Worm (Caenorhabditis elegans) whole organism, L1 larva: ENCODE data around the gene rbm-42.

Source experiments
- C16A3.4 ChIP-seq: fragments of 150-350 bp; optimal IDR thresholded peaks from 2 replicates; lab custom pipeline; 2014; ENCODE audit warnings: missing biosample characterization, missing genetic modification characterization
- C34B4.2 ChIP-seq: sonication (generic microtip); optimal IDR thresholded peaks from 2 replicates; lab custom pipeline; 2017; ENCODE audit warnings: mild to moderate bottlenecking, missing genetic modification characterization, missing compliant biosample characterization
- F16B12.6 ChIP-seq: fragments of 150-350 bp; optimal IDR thresholded peaks from 2 replicates; lab custom pipeline; 2014; ENCODE audit warnings: missing biosample characterization, missing genetic modification characterization
- Y116A8C.19 ChIP-seq: sonication (generic microtip); optimal IDR thresholded peaks from 2 replicates; lab custom pipeline; 2016; ENCODE audit warnings: missing compliant biosample characterization, missing genetic modification characterization, borderline replicate concordance
- aha-1 ChIP-seq: fragments of 150-350 bp; optimal IDR thresholded peaks from 2 replicates; lab custom pipeline; 2014; ENCODE audit warnings: missing biosample characterization, missing genetic modification characterization
- ama-1 ChIP-seq: fragments of 150-350 bp; optimal IDR thresholded peaks from 2 replicates; lab custom pipeline; 2014
- ceh-63 ChIP-seq: fragments of 200-800 bp; sonication (Bioruptor generic); optimal IDR thresholded peaks from 2 replicates; lab custom pipeline; 2018; ENCODE audit warnings: mild to moderate bottlenecking, missing genetic modification characterization, missing compliant biosample characterization
- ceh-8 ChIP-seq: fragments of 200-800 bp; sonication (Bioruptor generic); optimal IDR thresholded peaks from 2 replicates; lab custom pipeline; 2018; ENCODE audit warnings: mild to moderate bottlenecking, missing genetic modification characterization, moderate library complexity, missing compliant biosample characterization
- ceh-82 ChIP-seq, 3 experiments: fragments of 150-350 bp in 1 of 3; sonication (generic microtip) in 2 of 3; optimal IDR thresholded peaks; 2 replicates each; lab custom pipeline; 2014 to 2017; ENCODE audit warnings: missing biosample characterization in 3 of 3, missing genetic modification characterization in 3 of 3
- ceh-88 ChIP-seq: fragments of 200-800 bp; sonication (Bioruptor generic); IDR thresholded peaks from 2 replicates; pipeline ENCODE4 v1.3.6; 2022; ENCODE audit warnings: missing genetic modification characterization, missing compliant biosample characterization
- ces-1 ChIP-seq: fragments of 150-350 bp; optimal IDR thresholded peaks from 2 replicates; lab custom pipeline; 2014; ENCODE audit warnings: missing biosample characterization, missing genetic modification reagents, missing genetic modification characterization
- dpl-1 ChIP-seq, 3 experiments: fragments of 150-350 bp in 2 of 3; sonication (generic microtip) in 1 of 3; optimal IDR thresholded peaks; 2 replicates each; lab custom pipeline; 2014 to 2017; ENCODE audit warnings: missing biosample characterization in 3 of 3, missing genetic modification characterization in 3 of 3, missing genetic modification reagents in 3 of 3
- dsc-1 ChIP-seq: sonication (generic microtip); optimal IDR thresholded peaks from 2 replicates; lab custom pipeline; 2016; ENCODE audit warnings: mild to moderate bottlenecking, missing genetic modification characterization, missing compliant biosample characterization
- efl-1 ChIP-seq, 4 experiments: fragments of 150-350 bp; optimal IDR thresholded peaks in 3 of 4; peaks in 1 of 4; 1 replicate in 1 of 4; 2 replicates in 3 of 4; lab custom pipeline; 2014; ENCODE audit warnings: missing biosample characterization in 2 of 4, missing genetic modification characterization in 2 of 4, missing genetic modification reagents in 2 of 4
- efl-3 ChIP-seq: fragments of 200-800 bp; sonication (Bioruptor generic); optimal IDR thresholded peaks from 2 replicates; lab custom pipeline; 2018; ENCODE audit warnings: mild to moderate bottlenecking, missing genetic modification characterization, missing compliant biosample characterization
- egl-13 ChIP-seq: sonication (generic microtip); optimal IDR thresholded peaks from 2 replicates; lab custom pipeline; 2016; ENCODE audit warnings: missing genotype, missing genetic modification reagents, missing genetic modification characterization, missing compliant biosample characterization
- egl-27 ChIP-seq, 2 experiments: fragments of 150-350 bp in 1 of 2; sonication (generic microtip); optimal IDR thresholded peaks; 3 replicates each; lab custom pipeline; 2017 to 2018; ENCODE audit warnings: missing biosample characterization in 2 of 2, missing genetic modification characterization in 2 of 2, missing genetic modification reagents in 2 of 2
- fkh-4 ChIP-seq: sonication (generic microtip); optimal IDR thresholded peaks from 2 replicates; lab custom pipeline; 2016; ENCODE audit warnings: missing compliant biosample characterization, missing genetic modification characterization, borderline replicate concordance
- fos-1 ChIP-seq: fragments of 150-350 bp; optimal IDR thresholded peaks from 2 replicates; lab custom pipeline; 2014; ENCODE audit warnings: missing biosample characterization, missing genetic modification characterization
- grh-1 ChIP-seq: fragments of 200-800 bp; sonication (Bioruptor generic); IDR thresholded peaks from 2 replicates; pipeline ENCODE4 v1.3.6; 2022; ENCODE audit warnings: missing genetic modification reagents, missing genetic modification characterization, missing compliant biosample characterization
- hlh-17 ChIP-seq: fragments of 200-800 bp; sonication (Bioruptor generic); optimal IDR thresholded peaks from 2 replicates; lab custom pipeline; 2018; ENCODE audit warnings: missing genetic modification characterization, mild to moderate bottlenecking, missing compliant biosample characterization, moderate library complexity, borderline replicate concordance
- irx-1 ChIP-seq: sonication (generic microtip); optimal IDR thresholded peaks from 2 replicates; lab custom pipeline; 2016; ENCODE audit warnings: missing genetic modification characterization, missing compliant biosample characterization
- isw-1 ChIP-seq: fragments of 200-800 bp; sonication (Bioruptor generic); IDR thresholded peaks from 2 replicates; pipeline ENCODE4 v1.3.6; 2022; ENCODE audit warnings: missing genetic modification characterization, missing compliant biosample characterization
- jun-1 ChIP-seq: fragments of 150-350 bp; optimal IDR thresholded peaks from 2 replicates; lab custom pipeline; 2014; ENCODE audit warnings: missing biosample characterization, missing genetic modification reagents, missing genetic modification characterization
- lin-39 ChIP-seq: fragments of 150-350 bp; optimal IDR thresholded peaks from 2 replicates; lab custom pipeline; 2014; ENCODE audit warnings: missing biosample characterization, missing genetic modification reagents, missing genetic modification characterization
- lsy-2 ChIP-seq, 2 experiments: fragments of 150-350 bp; optimal IDR thresholded peaks; 2 replicates each; lab custom pipeline; 2014; ENCODE audit warnings: missing biosample characterization in 2 of 2, missing genetic modification characterization in 2 of 2
- mef-2 ChIP-seq: fragments of 150-350 bp; optimal IDR thresholded peaks from 2 replicates; lab custom pipeline; 2014; ENCODE audit warnings: missing biosample characterization, missing genetic modification characterization
- mep-1 ChIP-seq: fragments of 150-350 bp; optimal IDR thresholded peaks from 2 replicates; lab custom pipeline; 2014; ENCODE audit warnings: missing biosample characterization, missing genetic modification characterization
- nhr-12 ChIP-seq: sonication (generic microtip); optimal IDR thresholded peaks from 2 replicates; lab custom pipeline; 2017; ENCODE audit warnings: missing biosample characterization, missing genetic modification characterization
- nhr-19 ChIP-seq: fragments of 200-800 bp; sonication (Bioruptor generic); conservative IDR thresholded peaks from 2 replicates; pipeline ENCODE4 v1.3.6; 2022; ENCODE audit warnings: missing genetic modification characterization, missing compliant biosample characterization
- nhr-47 ChIP-seq: sonication (generic microtip); optimal IDR thresholded peaks from 2 replicates; lab custom pipeline; 2016; ENCODE audit warnings: mild to moderate bottlenecking, missing genetic modification characterization, moderate library complexity, missing compliant biosample characterization
- nhr-84 ChIP-seq: sonication (generic microtip); optimal IDR thresholded peaks from 2 replicates; lab custom pipeline; 2017; ENCODE audit warnings: missing biosample characterization, missing genetic modification characterization
- nhr-85 ChIP-seq: sonication (generic microtip); peaks from one replicate; lab custom pipeline; 2016; ENCODE audit warnings: missing genetic modification characterization, inconsistent platforms, missing compliant biosample characterization
- nhr-90 ChIP-seq: sonication (generic microtip); optimal IDR thresholded peaks from 2 replicates; lab custom pipeline; 2016; ENCODE audit warnings: mild to moderate bottlenecking, missing genetic modification characterization, missing compliant biosample characterization; ENCODE audit not compliant: poor library complexity
- pag-3 ChIP-seq: sonication (generic microtip); optimal IDR thresholded peaks from 2 replicates; lab custom pipeline; 2017; ENCODE audit warnings: missing genetic modification characterization, mild to moderate bottlenecking, missing compliant biosample characterization, antibody characterized with exemption, borderline replicate concordance; ENCODE audit not compliant: insufficient read depth
- pax-3 ChIP-seq: fragments of 200-800 bp; sonication (Bioruptor generic); optimal IDR thresholded peaks from 2 replicates; lab custom pipeline; 2018; ENCODE audit warnings: mild to moderate bottlenecking, missing genetic modification characterization, moderate library complexity, missing compliant biosample characterization
- skn-1 ChIP-seq: fragments of 150-350 bp; optimal IDR thresholded peaks from 2 replicates; lab custom pipeline; 2014; ENCODE audit warnings: missing biosample characterization, missing genetic modification characterization
- snpc-4 ChIP-seq: fragments of 150-350 bp; optimal IDR thresholded peaks from 2 replicates; lab custom pipeline; 2014; ENCODE audit warnings: missing biosample characterization, missing genetic modification characterization
- sox-4 ChIP-seq: sonication (generic microtip); optimal IDR thresholded peaks from 2 replicates; lab custom pipeline; 2016; ENCODE audit warnings: missing genetic modification characterization, missing compliant biosample characterization
- sup-37 ChIP-seq: fragments of 200-800 bp; sonication (Bioruptor generic); optimal IDR thresholded peaks from 2 replicates; lab custom pipeline; 2018; ENCODE audit warnings: mild to moderate bottlenecking, missing genetic modification characterization, missing compliant biosample characterization
- unc-130 ChIP-seq: fragments of 150-350 bp; optimal IDR thresholded peaks from 2 replicates; lab custom pipeline; 2017; ENCODE audit warnings: missing biosample characterization, missing genetic modification characterization, inconsistent platforms
- unc-30 ChIP-seq: sonication (generic microtip); optimal IDR thresholded peaks from 2 replicates; lab custom pipeline; 2017; ENCODE audit warnings: missing biosample characterization, missing genetic modification characterization
- unc-62 ChIP-seq: fragments of 150-350 bp; optimal IDR thresholded peaks from 2 replicates; lab custom pipeline; 2014; ENCODE audit warnings: missing biosample characterization, missing genetic modification reagents, missing genetic modification characterization
- unc-86 ChIP-seq: sonication (generic microtip); optimal IDR thresholded peaks from 2 replicates; lab custom pipeline; 2016; ENCODE audit warnings: missing genetic modification characterization, missing compliant biosample characterization
- vab-15 ChIP-seq: sonication (generic microtip); optimal IDR thresholded peaks from 2 replicates; lab custom pipeline; 2017; ENCODE audit warnings: missing genotype, mild to moderate bottlenecking, missing genetic modification characterization, missing compliant biosample characterization
- ztf-11 ChIP-seq, 2 experiments: sonication (generic microtip); optimal IDR thresholded peaks; 2 replicates each; lab custom pipeline; 2016 to 2017; ENCODE audit warnings: missing genetic modification characterization in 2 of 2, missing biosample characterization in 1 of 2, missing compliant biosample characterization in 1 of 2

rbm-42 gene

ce11 chrIII:5190179-5190578 is 37.1 kb upstream of the rbm-42 start (continued):
- peak; percentile 65 for TF ChIP-seq nhr-19 (GFP tag; lab: Robert Waterston, UW)
- TF ChIP-seq mep-1 (tag; lab: Kevin White, UChicago): no peak
- no peak for TF ChIP-seq ceh-63
- TF ChIP-seq unc-30 (tag; lab: Kevin White, UChicago): no peak
- peak; percentile 22 for TF ChIP-seq skn-1 (tag; lab: Kevin White, UChicago)
- TF ChIP-seq jun-1: no peak
- TF ChIP-seq nhr-84: no peak
- TF ChIP-seq C16A3.4 (tag; lab: Kevin White, UChicago): no peak
- peak; percentile 56 for TF ChIP-seq fkh-4
- TF ChIP-seq grh-1 (GFP tag; lab: Robert Waterston, UW): peak; percentile 43; the same call in 1 of the 2 replicates
- TF ChIP-seq sox-4 (tag; lab: Kevin White, UChicago): peak; percentile 60
- TF ChIP-seq vab-15 (tag; lab: Kevin White, UChicago): no peak
- TF ChIP-seq lsy-2 (tag; optimal IDR thresholded peaks at IDR 0.05; lab: Kevin White, UChicago): peak; percentile 34 to 59
- no peak for TF ChIP-seq hlh-17 (GFP tag; lab: Kevin White, UChicago)
- TF ChIP-seq efl-3: no peak
- no peak for TF ChIP-seq unc-62 (GFP tag; lab: Kevin White, UChicago)
- no peak for TF ChIP-seq aha-1 (tag; lab: Kevin White, UChicago)
- no peak for TF ChIP-seq nhr-12 (tag; lab: Kevin White, UChicago)
- TF ChIP-seq nhr-85: peak; percentile 79
- peak; percentile 21 for TF ChIP-seq unc-130 (tag; lab: Kevin White, UChicago)
- no peak for TF ChIP-seq ceh-8 (GFP tag; lab: Kevin White, UChicago)
- peak; percentile 72 for TF ChIP-seq irx-1 (tag; lab: Kevin White, UChicago)
- TF ChIP-seq sup-37 (GFP tag; lab: Kevin White, UChicago): no peak
- TF ChIP-seq ces-1 (GFP tag; lab: Kevin White, UChicago): no peak
- TF ChIP-seq lin-39 (tag; lab: Kevin White, UChicago): no peak
- TF ChIP-seq ceh-88 (GFP tag; lab: Robert Waterston, UW): no peak
- peak in 1 of 2 experiments; percentile 67 for TF ChIP-seq ztf-11 (tag; optimal IDR thresholded peaks at IDR 0.05; lab: Kevin White, UChicago)
- TF ChIP-seq C34B4.2: no peak
- peak; percentile 64 for TF ChIP-seq nhr-47 (tag; lab: Kevin White, UChicago)
- TF ChIP-seq nhr-90: peak; percentile 70
- TF ChIP-seq ceh-82 (tag; optimal IDR thresholded peaks at IDR 0.05; lab: Kevin White, UChicago): peak in 1 of 3 experiments; percentile 8
- no peak for TF ChIP-seq snpc-4 (tag; lab: Kevin White, UChicago)
- TF ChIP-seq egl-27 (tag; optimal IDR thresholded peaks at IDR 0.05; lab: Kevin White, UChicago): no peak
- TF ChIP-seq dsc-1 (tag; lab: Kevin White, UChicago): peak; percentile 41
- no peak for TF ChIP-seq mef-2
- TF ChIP-seq unc-86 (tag; lab: Kevin White, UChicago): no peak
- no peak for TF ChIP-seq ama-1 (lab: Kevin White, UChicago)
- TF ChIP-seq fos-1 (tag; lab: Kevin White, UChicago): peak; percentile 23
- no peak for TF ChIP-seq F16B12.6 (tag; lab: Kevin White, UChicago)
- peak; percentile 57 for TF ChIP-seq egl-13 (tag; lab: Kevin White, UChicago)
- no peak for TF ChIP-seq Y116A8C.19 (tag; lab: Kevin White, UChicago)
- TF ChIP-seq pag-3 (tag; lab: Kevin White, UChicago): no peak
- no peak for TF ChIP-seq isw-1
- TF ChIP-seq pax-3 (tag; lab: Kevin White, UChicago): peak; percentile 16
- TF ChIP-seq dpl-1 (GFP tag; optimal IDR thresholded peaks at IDR 0.05; lab: Kevin White, UChicago): peak; percentile 84 to 92 (median 89)
- peak; percentile 91 to 93 for TF ChIP-seq efl-1 (optimal IDR thresholded peaks at IDR 0.05; lab: Kevin White, UChicago)
- peak; percentile 90 to 99 for TF ChIP-seq efl-1 (GFP tag; optimal IDR thresholded peaks at IDR 0.05 in 1 of 2; lab: Kevin White, UChicago)
